Fruit fly (Drosophila melanogaster): ENCODE results near the gene CG31230.
A peak's percentile ranks its signal among the peaks of the same experiment; 100 is the strongest.

CG31230 gene

dm6 chr3R:18671112-18671729, at the start of gene CG31230:
Gene CG31230 (plus strand): TSS chr3R:18671679.
- TF ChIP-seq psq (optimal IDR thresholded peaks at IDR 0.05) (no peak), Dll (optimal IDR thresholded peaks at IDR 0.05) (no peak), usp (GFP tag; optimal IDR thresholded peaks at IDR 0.05) (no peak), EcR (GFP tag; optimal IDR thresholded peaks at IDR 0.05) (no peak), pan (optimal IDR thresholded peaks at IDR 0.05) (no peak), CG8478 (optimal IDR thresholded peaks at IDR 0.05) (no peak)

dm6 chr3R:18624541-18624940, 46.9 kb upstream of the CG31230 start:
- TF ChIP-seq pan (optimal IDR thresholded peaks at IDR 0.05): no peak
- TF ChIP-seq usp (GFP tag; optimal IDR thresholded peaks at IDR 0.05): no peak
- TF ChIP-seq CG8478 (optimal IDR thresholded peaks at IDR 0.05): no peak
- no peak for TF ChIP-seq psq (optimal IDR thresholded peaks at IDR 0.05)
- no peak for TF ChIP-seq Dll (optimal IDR thresholded peaks at IDR 0.05)
- no peak for TF ChIP-seq EcR (GFP tag; optimal IDR thresholded peaks at IDR 0.05)

DNA sequence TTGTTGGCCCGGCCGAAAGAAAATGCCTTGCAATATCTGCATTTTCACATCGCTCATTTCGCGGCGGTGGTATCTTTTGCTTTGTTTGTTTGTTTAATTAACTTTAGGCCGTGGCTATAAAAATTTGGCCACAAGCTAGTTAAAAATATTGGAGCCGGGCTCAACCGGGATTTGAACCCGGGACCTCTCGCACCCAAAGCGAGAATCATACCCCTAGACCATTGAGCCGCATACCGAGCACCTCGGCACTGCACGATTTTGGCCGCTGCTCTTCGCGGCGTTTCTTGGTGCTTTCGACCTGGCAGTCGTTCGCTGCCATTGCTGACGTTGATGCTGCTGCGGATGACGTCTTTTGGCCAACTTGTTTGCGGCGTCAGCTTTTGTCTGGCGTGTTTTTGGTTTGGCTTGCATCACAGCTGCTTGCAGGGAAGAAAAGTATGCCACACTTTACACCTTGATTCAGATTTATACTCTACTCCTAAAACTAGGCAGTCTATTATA, 43.1 kb upstream of the CG31230 start:
- TF ChIP-seq Dll (optimal IDR thresholded peaks at IDR 0.05): no peak
- TF ChIP-seq usp (GFP tag; optimal IDR thresholded peaks at IDR 0.05): no peak
- TF ChIP-seq psq (optimal IDR thresholded peaks at IDR 0.05): no peak
- TF ChIP-seq pan (optimal IDR thresholded peaks at IDR 0.05): no peak
- no peak for TF ChIP-seq CG8478 (optimal IDR thresholded peaks at IDR 0.05)
- no peak for TF ChIP-seq EcR (GFP tag; optimal IDR thresholded peaks at IDR 0.05)

- TF ChIP-seq EcR (GFP tag; optimal IDR thresholded peaks at IDR 0.05): no peak
- TF ChIP-seq CG8478 (optimal IDR thresholded peaks at IDR 0.05): no peak
- TF ChIP-seq Dll (optimal IDR thresholded peaks at IDR 0.05): no peak
- no peak for TF ChIP-seq usp (GFP tag; optimal IDR thresholded peaks at IDR 0.05)
- no peak for TF ChIP-seq psq (optimal IDR thresholded peaks at IDR 0.05)
- no peak for TF ChIP-seq pan (optimal IDR thresholded peaks at IDR 0.05)
Observed at dm6 chr3R:18633099-18633498, 38.4 kb upstream of the CG31230 start.

DNA sequence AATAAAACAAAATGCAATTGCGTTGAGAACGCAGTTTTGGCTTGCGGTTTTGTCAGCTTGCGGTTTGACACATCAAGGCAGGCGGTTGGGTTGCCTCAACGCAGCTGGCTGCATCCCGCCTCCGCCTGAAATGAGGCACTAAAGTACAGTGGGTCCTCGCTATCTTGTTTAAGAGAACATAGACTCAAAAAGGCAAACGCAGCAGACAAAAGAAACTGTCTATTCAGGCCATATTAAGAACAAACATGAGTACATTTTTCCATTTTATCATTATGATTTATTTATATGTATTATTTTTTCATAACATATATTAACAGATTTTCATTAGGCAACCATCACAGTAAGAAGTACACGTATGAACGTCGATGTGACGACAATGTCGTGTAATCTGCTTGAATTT, 31.8 kb upstream of the CG31230 start:
- TF ChIP-seq psq (optimal IDR thresholded peaks at IDR 0.05) (no peak), EcR (GFP tag; optimal IDR thresholded peaks at IDR 0.05) (no peak), CG8478 (optimal IDR thresholded peaks at IDR 0.05) (no peak), pan (optimal IDR thresholded peaks at IDR 0.05) (no peak), Dll (optimal IDR thresholded peaks at IDR 0.05) (no peak), usp (GFP tag; optimal IDR thresholded peaks at IDR 0.05) (no peak)

dm6 chr3R:18641242-18641757, 30.2 kb upstream of the CG31230 start, which contains the start of gene CG14301:
Gene CG14301 (minus strand): TSS chr3R:18641457.
- no peak for TF ChIP-seq Dll (optimal IDR thresholded peaks at IDR 0.05)
- TF ChIP-seq EcR (GFP tag; optimal IDR thresholded peaks at IDR 0.05): no peak
- TF ChIP-seq usp (GFP tag; optimal IDR thresholded peaks at IDR 0.05): no peak
- no peak for TF ChIP-seq psq (optimal IDR thresholded peaks at IDR 0.05)
- TF ChIP-seq pan (optimal IDR thresholded peaks at IDR 0.05): no peak
- no peak for TF ChIP-seq CG8478 (optimal IDR thresholded peaks at IDR 0.05)

dm6 chr3R:18643646-18644045, 27.8 kb upstream of the CG31230 start:
- TF ChIP-seq psq (optimal IDR thresholded peaks at IDR 0.05): no peak
- no peak for TF ChIP-seq Dll (optimal IDR thresholded peaks at IDR 0.05)
- no peak for TF ChIP-seq usp (GFP tag; optimal IDR thresholded peaks at IDR 0.05)
- no peak for TF ChIP-seq pan (optimal IDR thresholded peaks at IDR 0.05)
- no peak for TF ChIP-seq EcR (GFP tag; optimal IDR thresholded peaks at IDR 0.05)
- TF ChIP-seq CG8478 (optimal IDR thresholded peaks at IDR 0.05): no peak

- TF ChIP-seq Dll (optimal IDR thresholded peaks at IDR 0.05): peak; percentile 61
- TF ChIP-seq CG8478 (optimal IDR thresholded peaks at IDR 0.05): no peak
Observed at dm6 chr3R:18658380-18658944, 13.0 kb upstream of the CG31230 start.

DNA sequence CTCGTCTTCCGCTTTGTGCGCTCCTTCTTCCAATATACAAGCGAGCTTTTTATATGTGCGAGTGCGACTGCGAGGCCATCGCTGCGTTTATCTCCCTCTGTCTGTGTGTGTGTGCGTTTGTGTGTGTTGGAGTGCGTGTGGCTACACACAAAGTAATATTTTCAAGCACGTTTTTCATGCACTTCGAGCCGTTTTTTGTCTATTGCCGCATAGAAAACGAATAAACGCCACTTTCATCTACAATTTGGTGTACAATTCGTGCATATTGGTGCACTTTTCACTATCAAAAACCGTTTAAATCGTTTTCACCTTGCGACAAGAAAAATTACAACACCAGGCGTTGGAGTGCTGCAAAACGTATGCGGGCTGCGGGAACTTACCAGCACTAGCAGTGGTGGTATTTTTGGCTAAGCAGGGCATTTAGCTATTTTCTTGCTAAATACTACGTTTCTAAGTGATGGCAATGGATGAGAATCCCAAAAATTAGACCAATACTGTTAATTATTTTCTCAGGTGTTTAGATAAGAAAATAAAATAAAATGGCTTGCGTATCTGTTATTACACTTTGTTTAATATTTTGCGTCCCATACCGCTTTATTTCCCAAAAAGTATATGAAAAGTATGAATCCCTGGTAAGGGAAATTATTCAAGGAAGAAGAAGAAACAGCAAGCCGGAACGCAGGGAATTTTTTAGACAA, 12.4 kb upstream of the CG31230 start, which contains the start of the genes CG31224 and CstF64:
Gene CG31224, minus strand, starts transcription at position 365 of the 698 bp plus-strand sequence.
Gene CstF64, plus strand, starts transcription at position 674 of the 698 bp plus-strand sequence.
- TF ChIP-seq Dll (optimal IDR thresholded peaks at IDR 0.05) (no peak), usp (GFP tag; optimal IDR thresholded peaks at IDR 0.05) (no peak), CG8478 (optimal IDR thresholded peaks at IDR 0.05) (no peak), pan (optimal IDR thresholded peaks at IDR 0.05) (no peak), EcR (GFP tag; optimal IDR thresholded peaks at IDR 0.05) (no peak), psq (optimal IDR thresholded peaks at IDR 0.05) (no peak)

dm6 chr3R:18663525-18663924, 8.0 kb upstream of the CG31230 start, which contains the start of the genes Cpsf73 and Gos28:
Gene Cpsf73 (minus strand): TSS chr3R:18663552.
Gene Gos28 (plus strand): TSS chr3R:18663738.
- no peak for TF ChIP-seq EcR (GFP tag; optimal IDR thresholded peaks at IDR 0.05)
- no peak for TF ChIP-seq pan (optimal IDR thresholded peaks at IDR 0.05)
- TF ChIP-seq CG8478 (optimal IDR thresholded peaks at IDR 0.05): no peak
- TF ChIP-seq Dll (optimal IDR thresholded peaks at IDR 0.05): no peak
- no peak for TF ChIP-seq usp (GFP tag; optimal IDR thresholded peaks at IDR 0.05)
- no peak for TF ChIP-seq psq (optimal IDR thresholded peaks at IDR 0.05)

- no peak for TF ChIP-seq pan (optimal IDR thresholded peaks at IDR 0.05)
- no peak for TF ChIP-seq usp (GFP tag; optimal IDR thresholded peaks at IDR 0.05)
- no peak for TF ChIP-seq CG8478 (optimal IDR thresholded peaks at IDR 0.05)
- TF ChIP-seq psq (optimal IDR thresholded peaks at IDR 0.05): no peak
- TF ChIP-seq Dll (optimal IDR thresholded peaks at IDR 0.05): no peak
- no peak for TF ChIP-seq EcR (GFP tag; optimal IDR thresholded peaks at IDR 0.05)
Observed at dm6 chr3R:18665061-18665460, 6.4 kb upstream of the CG31230 start, which contains the start of gene CG31231. Gene CG31231 (plus strand): TSS chr3R:18665361.
